Fruit fly (Drosophila melanogaster): ENCODE measurements around the gene TfIIEalpha.

DNA sequence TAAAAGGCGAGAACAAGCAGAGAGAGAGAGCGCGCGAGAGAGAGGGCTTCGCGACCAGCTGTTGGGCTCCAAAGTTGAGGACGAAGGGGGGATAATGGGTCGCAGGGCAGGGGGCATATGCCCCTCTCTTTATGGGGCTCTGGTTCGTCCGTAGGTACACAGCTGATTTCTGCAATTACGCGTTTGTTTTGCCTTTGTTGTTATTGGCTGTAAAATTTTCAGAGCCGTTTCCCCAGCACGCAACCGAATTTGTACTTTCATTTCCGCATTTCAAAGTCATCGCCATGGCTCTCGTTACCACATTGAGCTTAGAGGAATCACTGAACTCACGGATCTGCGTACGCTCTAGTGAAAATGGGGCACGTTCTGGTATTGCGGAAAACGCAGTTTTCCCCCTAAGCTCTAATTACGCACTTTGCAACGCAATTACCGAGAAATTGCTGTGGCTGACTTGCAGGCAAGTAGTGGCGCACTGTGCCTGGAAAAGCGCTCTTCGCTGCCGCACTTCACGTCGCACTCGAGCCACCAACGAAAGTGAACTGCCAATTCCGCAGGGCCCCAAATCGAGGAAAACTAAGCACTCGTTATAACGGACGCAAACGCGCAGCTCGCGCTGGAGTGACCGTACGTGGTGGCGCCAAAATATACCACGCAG, 26.3 kb downstream of the TfIIEalpha start, which contains the start of gene CG11658:
- TF ChIP-seq Pdp1 (GFP tag; optimal IDR thresholded peaks at IDR 0.05) (no peak), HHEX (GFP tag; optimal IDR thresholded peaks at IDR 0.05) (no peak), psq (GFP tag; optimal IDR thresholded peaks at IDR 0.05) (no peak), CG14441 (GFP tag; IDR thresholded peaks at IDR 0.05) (no peak), Sox102F (GFP tag; optimal IDR thresholded peaks at IDR 0.05) (no peak), ash1 (GFP tag; optimal IDR thresholded peaks at IDR 0.05) (no peak)

Data from whole organism, embryonic.